Worm (Caenorhabditis elegans): ENCODE measurements around the gene ceh-21.

The ceh-21 gene

DNA sequence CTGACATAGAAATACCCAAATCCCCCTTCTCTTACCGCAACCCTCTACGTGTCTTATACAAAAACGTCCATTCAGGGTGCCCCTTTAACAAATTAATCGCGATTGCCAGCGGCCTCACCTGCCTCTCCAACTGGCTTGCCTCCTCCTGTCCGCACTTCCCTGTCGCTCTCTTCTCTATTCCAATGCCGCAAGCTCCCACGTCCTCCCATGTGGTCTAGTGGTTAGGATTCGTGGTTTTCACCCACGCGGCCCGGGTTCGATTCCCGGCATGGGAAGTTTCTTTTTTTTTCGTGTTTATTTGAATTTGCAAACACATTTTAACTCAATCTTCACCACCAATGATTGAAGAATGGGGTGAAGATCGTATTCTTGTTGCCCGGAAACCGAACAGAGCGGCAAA lies 6.1 kb upstream of the ceh-21 start (continued):
- no peak for TF ChIP-seq egl-5 (tag; optimal IDR thresholded peaks at IDR 0.05)
- no peak for TF ChIP-seq skn-1 (tag; optimal IDR thresholded peaks at IDR 0.05)
- no peak for TF ChIP-seq egl-27 (tag; optimal IDR thresholded peaks at IDR 0.05)
- no peak for TF ChIP-seq ztf-11 (tag; optimal IDR thresholded peaks at IDR 0.05)
- no peak for TF ChIP-seq mml-1 (tag; optimal IDR thresholded peaks at IDR 0.05)
- no peak for TF ChIP-seq ztf-4 (tag; optimal IDR thresholded peaks at IDR 0.05)
- no peak for TF ChIP-seq zag-1 (tag; optimal IDR thresholded peaks at IDR 0.05)
- TF ChIP-seq pha-4 (tag; optimal IDR thresholded peaks at IDR 0.05), result peak; percentile 37
- TF ChIP-seq hmg-11 (tag; optimal IDR thresholded peaks at IDR 0.05), result peak; percentile 61
- no peak for TF ChIP-seq ceh-16 (tag; optimal IDR thresholded peaks at IDR 0.05)
- TF ChIP-seq nhr-237 (tag; optimal IDR thresholded peaks at IDR 0.05), result no peak
- no peak for TF ChIP-seq lin-39 (tag; optimal IDR thresholded peaks at IDR 0.05)
- no peak for TF ChIP-seq elt-1 (tag; optimal IDR thresholded peaks at IDR 0.05)
- TF ChIP-seq ceh-82 (tag; optimal IDR thresholded peaks at IDR 0.05), result no peak
- peak; percentile 61 for TF ChIP-seq tbx-2 (tag; optimal IDR thresholded peaks at IDR 0.05)
- no peak for TF ChIP-seq nhr-28 (tag; optimal IDR thresholded peaks at IDR 0.05)

DNA sequence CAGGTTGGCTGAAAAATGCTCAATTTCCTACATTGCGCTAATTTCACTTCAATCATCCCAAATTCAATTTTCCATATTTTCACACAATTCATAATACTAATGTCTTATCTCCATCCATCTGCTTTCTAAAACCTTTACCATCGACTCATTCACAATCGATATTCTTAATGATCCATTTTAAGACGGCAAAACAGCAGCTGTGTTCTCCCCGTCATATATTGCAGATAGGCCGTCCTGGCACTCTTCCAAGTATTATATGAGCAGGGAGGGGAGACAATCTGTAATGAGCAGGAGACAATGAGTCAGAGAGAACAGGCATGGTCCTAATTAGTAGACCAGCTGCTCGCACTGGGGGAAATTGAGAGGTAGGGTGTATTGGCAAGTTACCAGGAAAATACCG lies 5.2 kb upstream of the ceh-21 start:
- TF ChIP-seq mml-1 (tag; optimal IDR thresholded peaks at IDR 0.05), result no peak
- TF ChIP-seq nhr-67 (tag; optimal IDR thresholded peaks at IDR 0.05), result no peak
- TF ChIP-seq R02D3.7 (tag; optimal IDR thresholded peaks at IDR 0.05), result no peak
- TF ChIP-seq ZK546.5 (tag; optimal IDR thresholded peaks at IDR 0.05), result no peak
- TF ChIP-seq skn-1 (tag; optimal IDR thresholded peaks at IDR 0.05), result no peak
- no peak for TF ChIP-seq ama-1 (optimal IDR thresholded peaks at IDR 0.05)
- TF ChIP-seq fkh-10 (GFP tag; optimal IDR thresholded peaks at IDR 0.05), result no peak
- TF ChIP-seq jun-1 (tag; optimal IDR thresholded peaks at IDR 0.05), result no peak
- TF ChIP-seq egl-5 (tag; optimal IDR thresholded peaks at IDR 0.05), result no peak
- TF ChIP-seq nfya-1 (tag; optimal IDR thresholded peaks at IDR 0.05; ENCODE audit: insufficient read depth), result no peak
- TF ChIP-seq unc-39 (tag; optimal IDR thresholded peaks at IDR 0.05), result no peak
- no peak for TF ChIP-seq mdl-1 (tag; optimal IDR thresholded peaks at IDR 0.05)
- no peak for TF ChIP-seq ztf-11 (tag; optimal IDR thresholded peaks at IDR 0.05)
- no peak for TF ChIP-seq nhr-11 (tag; optimal IDR thresholded peaks at IDR 0.05)
- no peak for TF ChIP-seq nhr-237 (tag; optimal IDR thresholded peaks at IDR 0.05)
- no peak for TF ChIP-seq nhr-77 (tag; optimal IDR thresholded peaks at IDR 0.05)
- TF ChIP-seq fkh-2 (tag; optimal IDR thresholded peaks at IDR 0.05), result no peak
- no peak for TF ChIP-seq ceh-28 (tag; optimal IDR thresholded peaks at IDR 0.05)

DNA sequence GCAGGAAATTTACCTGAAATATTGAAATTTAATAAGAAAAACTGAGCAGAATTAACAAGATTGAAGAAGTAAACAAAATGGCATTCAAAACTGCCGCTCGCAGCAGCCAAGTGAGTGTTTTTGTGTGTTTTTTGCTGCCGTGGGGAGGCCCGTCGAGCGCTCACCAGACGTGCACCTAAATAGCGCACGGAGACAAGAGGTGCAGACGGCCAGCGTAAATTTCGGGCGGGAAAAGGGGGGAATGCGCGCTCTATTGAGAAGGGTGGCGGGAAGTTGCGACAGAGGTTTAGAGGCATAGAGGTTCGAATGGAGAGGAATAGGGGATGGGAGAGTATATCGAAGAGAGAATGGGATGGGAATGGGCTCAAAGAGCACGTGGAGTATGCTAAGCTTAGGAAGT lies 3.6 kb upstream of the ceh-21 start, which contains the start of gene ceh-39:
Gene ceh-39 (minus strand): TSS at position 13 of the 400 bp plus-strand sequence.
- TF ChIP-seq nhr-12 (tag; optimal IDR thresholded peaks at IDR 0.05), result no peak
- TF ChIP-seq nhr-67 (tag; optimal IDR thresholded peaks at IDR 0.05), result no peak
- no peak for TF ChIP-seq egl-27 (tag; optimal IDR thresholded peaks at IDR 0.05)
- no peak for TF ChIP-seq zag-1 (tag; optimal IDR thresholded peaks at IDR 0.05)
- no peak for TF ChIP-seq elt-2 (tag; optimal IDR thresholded peaks at IDR 0.05)
- TF ChIP-seq nhr-25 (tag; optimal IDR thresholded peaks at IDR 0.05), result no peak
- no peak for TF ChIP-seq nhr-237 (tag; optimal IDR thresholded peaks at IDR 0.05)
- TF ChIP-seq ceh-16 (tag; optimal IDR thresholded peaks at IDR 0.05), result no peak
- TF ChIP-seq ZK546.5 (tag; optimal IDR thresholded peaks at IDR 0.05), result no peak
- no peak for TF ChIP-seq unc-62 (GFP tag; optimal IDR thresholded peaks at IDR 0.05)
- no peak for TF ChIP-seq nhr-77 (tag; optimal IDR thresholded peaks at IDR 0.05)
- TF ChIP-seq mdl-1 (tag; optimal IDR thresholded peaks at IDR 0.05), result no peak
- TF ChIP-seq nhr-11 (tag; optimal IDR thresholded peaks at IDR 0.05), result no peak
- no peak for TF ChIP-seq nhr-76 (tag; optimal IDR thresholded peaks at IDR 0.05)
- TF ChIP-seq lin-15B (tag; optimal IDR thresholded peaks at IDR 0.05), result peak; percentile 88
- TF ChIP-seq lsy-12 (tag; optimal IDR thresholded peaks at IDR 0.05), result peak; percentile 65
- TF ChIP-seq nfya-1 (tag; optimal IDR thresholded peaks at IDR 0.05; ENCODE audit: insufficient read depth), result peak; percentile 78
- TF ChIP-seq daf-12 (tag; optimal IDR thresholded peaks at IDR 0.05), result no peak
- no peak for TF ChIP-seq eor-1 (tag; optimal IDR thresholded peaks at IDR 0.05)
- peak; percentile 26 for TF ChIP-seq egl-5 (tag; optimal IDR thresholded peaks at IDR 0.05)
- no peak for TF ChIP-seq nhr-43 (tag; optimal IDR thresholded peaks at IDR 0.05; ENCODE audit: poor library complexity, severe bottlenecking)
- no peak for TF ChIP-seq sea-2 (GFP tag; optimal IDR thresholded peaks at IDR 0.05)
- no peak for TF ChIP-seq aly-2 (tag; optimal IDR thresholded peaks at IDR 0.05)
- TF ChIP-seq ztf-11 (tag; optimal IDR thresholded peaks at IDR 0.05), result no peak
- TF ChIP-seq pha-4 (tag; optimal IDR thresholded peaks at IDR 0.05), result peak; percentile 65
- TF ChIP-seq pqm-1 (tag; optimal IDR thresholded peaks at IDR 0.05), result no peak
- TF ChIP-seq elt-3 (tag; optimal IDR thresholded peaks at IDR 0.05), result no peak
- TF ChIP-seq ceh-82 (tag; optimal IDR thresholded peaks at IDR 0.05), result no peak
- peak; percentile 2 for TF ChIP-seq elt-1 (tag; optimal IDR thresholded peaks at IDR 0.05)
- TF ChIP-seq nhr-23 (tag; optimal IDR thresholded peaks at IDR 0.05), result no peak
- TF ChIP-seq ceh-28 (tag; optimal IDR thresholded peaks at IDR 0.05), result no peak
- peak; percentile 36 for TF ChIP-seq snpc-4 (tag; optimal IDR thresholded peaks at IDR 0.05)
- peak; percentile 38 for TF ChIP-seq fkh-10 (GFP tag; optimal IDR thresholded peaks at IDR 0.05)
- TF ChIP-seq ztf-4 (tag; optimal IDR thresholded peaks at IDR 0.05), result no peak
- no peak for TF ChIP-seq tbx-2 (tag; optimal IDR thresholded peaks at IDR 0.05)
- no peak for TF ChIP-seq nhr-28 (tag; optimal IDR thresholded peaks at IDR 0.05)
- TF ChIP-seq R02D3.7 (tag; optimal IDR thresholded peaks at IDR 0.05), result no peak
- TF ChIP-seq mml-1 (tag; optimal IDR thresholded peaks at IDR 0.05), result no peak
- TF ChIP-seq lin-39 (tag; optimal IDR thresholded peaks at IDR 0.05), result peak; percentile 72
- peak; percentile 14 for TF ChIP-seq jun-1 (tag; optimal IDR thresholded peaks at IDR 0.05)
- peak; percentile 64 for TF ChIP-seq hmg-11 (tag; optimal IDR thresholded peaks at IDR 0.05)
- no peak for TF ChIP-seq unc-39 (tag; optimal IDR thresholded peaks at IDR 0.05)
- peak; percentile 50 for TF ChIP-seq skn-1 (tag; optimal IDR thresholded peaks at IDR 0.05)
- TF ChIP-seq ceh-9 (tag; optimal IDR thresholded peaks at IDR 0.05), result no peak

Measured in whole organism, L3 larva.